Worm (Caenorhabditis elegans) whole organism, mixed stage, embryonic: ENCODE data around the gene C25A8.2.

Source experiments
- elt-3 ChIP-seq: fragments of 150-350 bp; optimal IDR thresholded peaks from 2 replicates; lab custom pipeline; 2014; ENCODE audit warnings: missing biosample characterization, missing genetic modification characterization
- lsy-2 ChIP-seq: fragments of 150-350 bp; optimal IDR thresholded peaks from 2 replicates; lab custom pipeline; 2014; ENCODE audit warnings: missing biosample characterization, missing genetic modification characterization
- nhr-237 ChIP-seq: fragments of 150-350 bp; optimal IDR thresholded peaks from 2 replicates; lab custom pipeline; 2014; ENCODE audit warnings: missing biosample characterization, missing genetic modification characterization
- nhr-28 ChIP-seq: fragments of 150-350 bp; optimal IDR thresholded peaks from 2 replicates; lab custom pipeline; 2014; ENCODE audit warnings: missing biosample characterization, missing genetic modification characterization

- no peak for TF ChIP-seq nhr-28
- no peak for TF ChIP-seq nhr-237 (tag; lab: Kevin White, UChicago)
- TF ChIP-seq lsy-2 = no peak
- TF ChIP-seq elt-3 (tag; lab: Kevin White, UChicago) = no peak
Observed at ce11 chrIV:6997918-6998317, 11.7 kb upstream of the C25A8.2 start.
